Worm (Caenorhabditis elegans): ENCODE data around the gene K08E7.8.

The K08E7.8 gene

ce11 chrIV:12536358-12536757 is 49.5 kb downstream of the K08E7.8 start:
- no peak for TF ChIP-seq ztf-29 (GFP tag; IDR thresholded peaks at IDR 0.05)
- TF ChIP-seq cog-1 (tag; optimal IDR thresholded peaks at IDR 0.05) = no peak
- no peak for TF ChIP-seq ztf-23 (GFP tag; IDR thresholded peaks at IDR 0.05)
- TF ChIP-seq T22C8.4 (GFP tag; IDR thresholded peaks at IDR 0.05) = no peak
- TF ChIP-seq ref-1 (GFP tag; conservative IDR thresholded peaks at IDR 0.05) = no peak
- TF ChIP-seq flt-1 (GFP tag; IDR thresholded peaks at IDR 0.05) = no peak

All from whole organism, midembryonic.